Worm (Caenorhabditis elegans): ENCODE results near the gene T28F3.5.

T28F3.5 gene

ce11 chrIV:17249691-17250181 is 44.9 kb upstream of the T28F3.5 start, which contains the start of gene eelo-2 (continued):
- TF ChIP-seq nhr-28 (tag; optimal IDR thresholded peaks at IDR 0.05) (peak; percentile 82), ZK546.5 (tag; optimal IDR thresholded peaks at IDR 0.05) (peak; percentile 59), elt-1 (tag; optimal IDR thresholded peaks at IDR 0.05) (peak; percentile 72), ceh-16 (tag; optimal IDR thresholded peaks at IDR 0.05) (peak; percentile 35), elt-3 (tag; optimal IDR thresholded peaks at IDR 0.05) (peak in 1 of 3 experiments; percentile 73), fkh-10 (GFP tag; optimal IDR thresholded peaks at IDR 0.05) (peak; percentile 94), eor-1 (tag; optimal IDR thresholded peaks at IDR 0.05) (no peak), daf-12 (tag; optimal IDR thresholded peaks at IDR 0.05) (peak; percentile 40), nhr-25 (tag; optimal IDR thresholded peaks at IDR 0.05) (peak; percentile 99), jun-1 (tag; optimal IDR thresholded peaks at IDR 0.05) (peak; percentile 97), pqm-1 (tag; optimal IDR thresholded peaks at IDR 0.05) (peak; percentile 86), zag-1 (tag; optimal IDR thresholded peaks at IDR 0.05) (peak; percentile 90), ceh-28 (tag; optimal IDR thresholded peaks at IDR 0.05) (peak; percentile 94), egl-27 (tag; optimal IDR thresholded peaks at IDR 0.05) (peak; percentile 90), elt-2 (tag; optimal IDR thresholded peaks at IDR 0.05) (peak; percentile 90), tbx-2 (tag; optimal IDR thresholded peaks at IDR 0.05) (peak; percentile 96), ama-1 (optimal IDR thresholded peaks at IDR 0.05) (peak; percentile 88), unc-62 (GFP tag; optimal IDR thresholded peaks at IDR 0.05) (peak; percentile 65), nhr-11 (tag; optimal IDR thresholded peaks at IDR 0.05) (peak; percentile 94)

ce11 chrIV:17253435-17253834 is 41.2 kb upstream of the T28F3.5 start:
- TF ChIP-seq nhr-237 (tag; optimal IDR thresholded peaks at IDR 0.05) (no peak), lsy-12 (tag; optimal IDR thresholded peaks at IDR 0.05) (no peak), nhr-11 (tag; optimal IDR thresholded peaks at IDR 0.05) (no peak), hmg-11 (tag; optimal IDR thresholded peaks at IDR 0.05) (no peak), R02D3.7 (tag; optimal IDR thresholded peaks at IDR 0.05) (no peak), pha-4 (tag; optimal IDR thresholded peaks at IDR 0.05) (no peak), lin-15B (tag; optimal IDR thresholded peaks at IDR 0.05) (no peak), ztf-4 (tag; optimal IDR thresholded peaks at IDR 0.05) (no peak), nhr-12 (tag; optimal IDR thresholded peaks at IDR 0.05) (no peak), ztf-11 (tag; optimal IDR thresholded peaks at IDR 0.05) (no peak), unc-62 (GFP tag; optimal IDR thresholded peaks at IDR 0.05) (no peak), nhr-67 (tag; optimal IDR thresholded peaks at IDR 0.05) (no peak), ceh-28 (tag; optimal IDR thresholded peaks at IDR 0.05) (no peak), skn-1 (tag; optimal IDR thresholded peaks at IDR 0.05) (no peak), nhr-23 (tag; optimal IDR thresholded peaks at IDR 0.05) (no peak)

- TF ChIP-seq nfya-1 (tag; optimal IDR thresholded peaks at IDR 0.05; ENCODE audit: insufficient read depth) = no peak
- no peak for TF ChIP-seq ceh-9 (tag; optimal IDR thresholded peaks at IDR 0.05)
- no peak for TF ChIP-seq nhr-11 (tag; optimal IDR thresholded peaks at IDR 0.05)
- TF ChIP-seq snpc-4 (tag; optimal IDR thresholded peaks at IDR 0.05) = no peak
- no peak for TF ChIP-seq skn-1 (tag; optimal IDR thresholded peaks at IDR 0.05)
- TF ChIP-seq nhr-43 (tag; optimal IDR thresholded peaks at IDR 0.05; ENCODE audit: poor library complexity, severe bottlenecking) = no peak
- no peak for TF ChIP-seq fos-1 (tag; optimal IDR thresholded peaks at IDR 0.05)
- no peak for TF ChIP-seq R02D3.7 (tag; optimal IDR thresholded peaks at IDR 0.05)
- no peak for TF ChIP-seq zag-1 (tag; optimal IDR thresholded peaks at IDR 0.05)
- no peak for TF ChIP-seq nhr-76 (tag; optimal IDR thresholded peaks at IDR 0.05)
- TF ChIP-seq nhr-237 (tag; optimal IDR thresholded peaks at IDR 0.05) = no peak
- no peak for TF ChIP-seq fkh-10 (GFP tag; optimal IDR thresholded peaks at IDR 0.05)
- no peak for TF ChIP-seq ceh-82 (tag; optimal IDR thresholded peaks at IDR 0.05)
- TF ChIP-seq elt-1 (tag; optimal IDR thresholded peaks at IDR 0.05) = no peak
- TF ChIP-seq egl-5 (tag; optimal IDR thresholded peaks at IDR 0.05) = no peak
- no peak for TF ChIP-seq pqm-1 (tag; optimal IDR thresholded peaks at IDR 0.05)
Measured at ce11 chrIV:17255001-17255400, 39.6 kb upstream of the T28F3.5 start, which contains the start of gene gtf-2E1. gtf-2E1 (plus strand) TSS chrIV:17255301.

- TF ChIP-seq ztf-11 (tag; optimal IDR thresholded peaks at IDR 0.05) (no peak), jun-1 (tag; optimal IDR thresholded peaks at IDR 0.05) (no peak), snpc-4 (tag; optimal IDR thresholded peaks at IDR 0.05) (no peak), R02D3.7 (tag; optimal IDR thresholded peaks at IDR 0.05) (no peak), nhr-77 (tag; optimal IDR thresholded peaks at IDR 0.05) (no peak), nhr-67 (tag; optimal IDR thresholded peaks at IDR 0.05) (no peak), ztf-4 (tag; optimal IDR thresholded peaks at IDR 0.05) (no peak), nhr-23 (tag; optimal IDR thresholded peaks at IDR 0.05) (no peak), hmg-11 (tag; optimal IDR thresholded peaks at IDR 0.05) (no peak), nhr-76 (tag; optimal IDR thresholded peaks at IDR 0.05) (no peak), fos-1 (tag; optimal IDR thresholded peaks at IDR 0.05) (no peak), daf-12 (tag; optimal IDR thresholded peaks at IDR 0.05) (no peak), lin-39 (tag; optimal IDR thresholded peaks at IDR 0.05) (no peak), ceh-9 (tag; optimal IDR thresholded peaks at IDR 0.05) (no peak), unc-39 (tag; optimal IDR thresholded peaks at IDR 0.05) (no peak), nhr-237 (tag; optimal IDR thresholded peaks at IDR 0.05) (no peak)
Measured at ce11 chrIV:17258824-17259223, 35.8 kb upstream of the T28F3.5 start.
